Fruit fly (Drosophila melanogaster) whole organism, pupa: Measurements from ENCODE around the gene csw.
A peak's percentile ranks its signal among the peaks of the same experiment; 100 is the strongest.

ENCODE experiments used
- CG10348 ChIP-seq: fragments of 200-800 bp; sonication (Bioruptor generic); IDR thresholded peaks from 2 replicates; pipeline ENCODE4 v1.3.6; 2022; ENCODE audit warnings: missing biosample characterization, missing genetic modification characterization
- CG12605 ChIP-seq: fragments of 200-800 bp; sonication (Bioruptor generic); IDR thresholded peaks from 2 replicates; pipeline ENCODE4 v1.3.6; 2022; ENCODE audit warnings: missing biosample characterization, missing genetic modification characterization
- CG13204 ChIP-seq: fragments of 200-800 bp; sonication (Bioruptor generic); optimal IDR thresholded peaks from 2 replicates; lab custom pipeline; 2018; ENCODE audit warnings: missing biosample characterization, mild to moderate bottlenecking, missing genetic modification characterization, moderate library complexity
- CG14655 ChIP-seq: fragments of 200-800 bp; sonication (Bioruptor generic); optimal IDR thresholded peaks from 3 replicates; lab custom pipeline; 2017; ENCODE audit warnings: mild to moderate bottlenecking, missing biosample characterization, missing genetic modification reagents, missing genetic modification characterization
- CG15710 ChIP-seq: fragments of 200-800 bp; sonication (Bioruptor generic); optimal IDR thresholded peaks from 2 replicates; lab custom pipeline; 2018; ENCODE audit warnings: missing biosample characterization, mild to moderate bottlenecking, missing genetic modification characterization, moderate library complexity
- CG17806 ChIP-seq: fragments of 200-800 bp; sonication (Bioruptor generic); optimal IDR thresholded peaks from 2 replicates; lab custom pipeline; 2018; ENCODE audit warnings: missing biosample characterization, mild to moderate bottlenecking, missing genetic modification characterization, moderate library complexity
- CG32121 ChIP-seq: fragments of 200-800 bp; sonication (Bioruptor generic); IDR thresholded peaks from 2 replicates; pipeline ENCODE4 v1.3.6; 2022; ENCODE audit warnings: missing biosample characterization, missing genetic modification characterization
- CG34367 ChIP-seq: fragments of 200-800 bp; sonication (Bioruptor generic); optimal IDR thresholded peaks from 2 replicates; lab custom pipeline; 2018; ENCODE audit warnings: missing biosample characterization, mild to moderate bottlenecking, missing genetic modification characterization
- CG4496 ChIP-seq: fragments of 200-800 bp; sonication (Bioruptor generic); IDR thresholded peaks from 3 replicates; pipeline ENCODE4 v1.3.6; 2022; ENCODE audit warnings: missing biosample characterization, missing genetic modification characterization
- CG8159 ChIP-seq: fragments of 200-800 bp; sonication (Bioruptor generic); optimal IDR thresholded peaks from 3 replicates; lab custom pipeline; 2018; ENCODE audit warnings: missing biosample characterization, mild to moderate bottlenecking, missing genetic modification characterization, moderate library complexity
- CG8301 ChIP-seq: fragments of 200-800 bp; sonication (Bioruptor generic); optimal IDR thresholded peaks from 2 replicates; lab custom pipeline; 2018; ENCODE audit warnings: missing biosample characterization, mild to moderate bottlenecking, missing genetic modification characterization
- CG9948 ChIP-seq: fragments of 200-800 bp; sonication (Bioruptor generic); optimal IDR thresholded peaks from 2 replicates; lab custom pipeline; 2018; ENCODE audit warnings: missing biosample characterization, mild to moderate bottlenecking, missing genetic modification characterization, moderate library complexity
- D1 ChIP-seq: fragments of 200-800 bp; sonication (Bioruptor generic); optimal IDR thresholded peaks from 2 replicates; lab custom pipeline; 2018; ENCODE audit warnings: missing biosample characterization, mild to moderate bottlenecking, missing genetic modification characterization, moderate library complexity
- EcR ChIP-seq: fragments of 200-800 bp; sonication (Bioruptor generic); optimal IDR thresholded peaks from 3 replicates; lab custom pipeline; 2019; ENCODE audit warnings: missing biosample characterization, missing genetic modification characterization, mild to moderate bottlenecking, moderate library complexity, missing genetic modification reagents
- Ets98B ChIP-seq: fragments of 200-800 bp; sonication (Bioruptor generic); IDR thresholded peaks from 2 replicates; pipeline ENCODE4 v1.3.6; 2022; ENCODE audit warnings: missing biosample characterization, missing genetic modification characterization
- Pif1A ChIP-seq: fragments of 200-800 bp; sonication (Bioruptor generic); optimal IDR thresholded peaks from 3 replicates; lab custom pipeline; 2016; ENCODE audit warnings: missing biosample characterization, missing genetic modification characterization
- Pif1B ChIP-seq: fragments of 200-800 bp; sonication (Bioruptor generic); optimal IDR thresholded peaks from 3 replicates; lab custom pipeline; 2016; ENCODE audit warnings: missing biosample characterization, missing genetic modification characterization
- Snoo ChIP-seq: fragments of 200-800 bp; sonication (Bioruptor generic); optimal IDR thresholded peaks from 3 replicates; lab custom pipeline; 2017; ENCODE audit warnings: missing biosample characterization, mild to moderate bottlenecking, missing genetic modification characterization, inconsistent platforms
- fd96Ca ChIP-seq: fragments of 200-800 bp; sonication (Bioruptor generic); IDR thresholded peaks from 3 replicates; pipeline ENCODE4 v1.3.6; 2022; ENCODE audit warnings: missing biosample characterization, missing genetic modification characterization
- gl ChIP-seq: fragments of 200-800 bp; sonication (Bioruptor generic); optimal IDR thresholded peaks from 2 replicates; lab custom pipeline; 2018; ENCODE audit warnings: missing biosample characterization, mild to moderate bottlenecking, missing genetic modification characterization
- rn ChIP-seq: fragments of 200-800 bp; sonication (Bioruptor generic); IDR thresholded peaks from 2 replicates; pipeline ENCODE4 v1.3.6; 2022; ENCODE audit warnings: missing biosample characterization, missing genetic modification characterization

The csw gene

DNA sequence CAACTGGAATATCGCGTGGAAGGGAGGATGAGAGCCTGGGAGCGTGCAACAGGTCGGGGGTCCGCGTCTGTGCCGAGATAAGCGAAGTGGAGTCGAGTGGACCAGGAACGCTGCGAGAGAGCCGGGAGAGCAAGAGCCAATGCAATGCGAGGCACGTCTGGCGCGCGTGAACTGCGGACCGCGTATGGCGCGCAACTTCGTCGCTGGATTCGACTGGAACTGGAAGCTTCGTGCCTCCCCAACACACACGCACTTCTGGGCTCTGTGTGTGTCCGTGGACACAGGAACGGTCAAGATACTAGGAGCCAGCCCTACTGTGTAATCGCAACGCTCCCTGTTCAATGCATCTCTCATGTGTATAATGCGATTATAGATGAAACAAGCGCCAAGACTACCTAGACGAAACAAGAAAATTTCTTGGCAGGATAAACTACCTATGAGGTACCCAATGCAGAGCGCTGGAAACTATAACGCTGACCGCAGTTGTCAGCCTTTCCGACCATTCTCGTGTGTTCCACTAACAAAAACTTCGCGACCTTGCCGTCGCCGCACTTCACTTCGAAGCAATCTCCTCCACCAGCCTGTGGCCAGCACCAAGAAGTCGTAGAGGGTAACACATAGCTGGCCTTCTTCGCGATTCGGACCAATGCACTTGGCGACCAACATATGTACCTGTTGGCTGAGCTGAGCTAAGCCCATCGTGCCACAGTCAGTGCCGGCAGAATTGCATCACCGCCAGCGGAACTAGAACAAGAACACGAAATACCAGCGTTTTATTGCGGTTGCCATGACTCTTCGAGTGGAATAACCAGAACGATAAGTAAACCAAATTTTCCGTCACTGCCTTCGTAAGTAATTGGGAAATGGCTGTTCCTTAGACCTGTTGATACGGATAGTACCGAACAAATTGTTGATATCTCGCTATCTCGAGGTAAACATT is 21.9 kb upstream of the csw start, which contains the start of gene Rtca:
Rtca (plus strand) TSS at position 536 of the 940 bp plus-strand sequence.
- TF ChIP-seq Ets98B (GFP tag; lab: Robert Waterston, UW) (peak; percentile 80), gl (tag; lab: Kevin White, UChicago) (peak; percentile 56), CG12605 (GFP tag; lab: Robert Waterston, UW) (peak; percentile 81), CG34367 (tag; lab: Kevin White, UChicago) (peak; percentile 83), CG10348 (GFP tag; lab: Robert Waterston, UW) (peak; percentile 57; the same call in 1 of the 2 replicates), CG8301 (tag; lab: Kevin White, UChicago) (peak; percentile 90), EcR (peak; percentile 63), CG8159 (tag; lab: Kevin White, UChicago) (peak; percentile 88), Snoo (tag; lab: Kevin White, UChicago) (peak; percentile 82), CG13204 (GFP tag; lab: Kevin White, UChicago) (peak; percentile 81), Pif1B (peak; percentile 82), CG9948 (tag; lab: Kevin White, UChicago) (peak; percentile 88), CG15710 (tag; lab: Kevin White, UChicago) (peak; percentile 85), CG4496 (GFP tag; lab: Robert Waterston, UW) (peak; percentile 91), D1 (tag; lab: Kevin White, UChicago) (no peak), CG14655 (peak; percentile 92), fd96Ca (GFP tag; lab: Robert Waterston, UW) (peak; percentile 91), Pif1A (GFP tag; lab: Kevin White, UChicago) (peak; percentile 90), CG32121 (peak; percentile 81), CG17806 (peak; percentile 86), rn (GFP tag; lab: Robert Waterston, UW) (peak; percentile 66)

DNA sequence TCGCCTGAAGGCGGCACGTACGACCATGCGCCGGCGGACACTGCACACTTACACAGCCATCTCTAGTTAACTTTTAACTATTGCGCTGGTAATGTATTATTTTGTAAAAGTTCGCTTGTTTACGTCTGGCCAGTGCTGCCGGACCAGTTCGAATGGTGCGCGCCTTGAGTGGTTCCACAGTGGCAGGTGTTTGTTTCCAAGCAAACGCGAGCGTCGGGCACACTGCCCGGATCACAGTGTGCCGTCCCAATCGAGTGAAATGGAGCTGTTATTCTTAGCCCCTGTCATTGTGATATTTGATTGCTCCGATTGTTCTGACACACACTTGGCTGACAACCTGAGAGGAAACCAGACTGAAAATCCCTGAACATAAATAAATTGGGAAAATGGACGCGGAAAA is 20.7 kb upstream of the csw start, which contains the start of gene CG4199:
CG4199 (minus strand) TSS at position 159 of the 400 bp plus-strand sequence.
- TF ChIP-seq CG4496 (GFP tag; lab: Robert Waterston, UW) = no peak
- no peak for TF ChIP-seq CG15710 (tag; lab: Kevin White, UChicago)
- TF ChIP-seq CG14655 = no peak
- no peak for TF ChIP-seq CG32121
- no peak for TF ChIP-seq Snoo (tag; lab: Kevin White, UChicago)
- no peak for TF ChIP-seq CG17806
- no peak for TF ChIP-seq rn (GFP tag; lab: Robert Waterston, UW)
- no peak for TF ChIP-seq fd96Ca (GFP tag; lab: Robert Waterston, UW)
- TF ChIP-seq CG34367 (tag; lab: Kevin White, UChicago) = no peak
- TF ChIP-seq Pif1B = no peak

DNA sequence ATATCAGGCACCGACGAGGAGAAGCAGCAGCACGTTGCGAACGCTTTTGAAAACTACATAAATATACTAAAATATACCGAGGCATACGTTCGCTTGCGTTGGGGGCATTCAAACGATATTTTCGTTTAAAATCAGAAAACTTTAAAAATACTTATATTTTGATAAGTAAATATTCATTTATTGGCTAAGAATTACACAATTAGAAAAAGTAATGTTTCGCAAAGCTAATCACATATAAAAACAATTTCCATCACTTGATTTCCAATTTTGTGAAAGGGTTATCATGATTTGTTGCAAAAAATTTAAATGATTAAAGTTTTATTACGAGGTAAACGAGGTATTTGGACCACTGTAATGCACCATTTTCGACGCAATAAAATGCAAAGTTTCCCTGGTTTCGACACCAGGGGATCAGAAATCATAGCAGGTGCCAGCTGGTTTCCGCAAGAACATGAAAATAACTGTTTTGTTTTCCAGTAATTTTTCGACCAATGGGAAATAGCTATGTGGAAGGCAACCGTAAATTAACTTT is 18.1 kb upstream of the csw start, which contains the start of gene CG4045:
CG4045 (minus strand) TSS at position 55 of the 532 bp plus-strand sequence.
- TF ChIP-seq CG15710 (tag; lab: Kevin White, UChicago) = peak; percentile 0
- TF ChIP-seq CG4496 (GFP tag; lab: Robert Waterston, UW) = no peak
- peak; percentile 4 for TF ChIP-seq CG8159 (tag; lab: Kevin White, UChicago)
- no peak for TF ChIP-seq CG8301 (tag; lab: Kevin White, UChicago)

dm6 chrX:2076412-2077357 is 17.3 kb upstream of the csw start, which contains the start of gene CG4025:
Gene CG4025 (plus strand): TSS chrX:2076966.
- no peak for TF ChIP-seq CG14655
- no peak for TF ChIP-seq CG8159 (tag; lab: Kevin White, UChicago)
- TF ChIP-seq CG13204 (GFP tag; lab: Kevin White, UChicago) = no peak
- TF ChIP-seq CG4496 (GFP tag; lab: Robert Waterston, UW) = no peak
- TF ChIP-seq CG8301 (tag; lab: Kevin White, UChicago) = no peak
- no peak for TF ChIP-seq CG17806
- TF ChIP-seq CG34367 (tag; lab: Kevin White, UChicago) = no peak
- TF ChIP-seq Pif1B = no peak
- TF ChIP-seq fd96Ca (GFP tag; lab: Robert Waterston, UW) = no peak
- no peak for TF ChIP-seq Pif1A (GFP tag; lab: Kevin White, UChicago)
- no peak for TF ChIP-seq Ets98B (GFP tag; lab: Robert Waterston, UW)

DNA sequence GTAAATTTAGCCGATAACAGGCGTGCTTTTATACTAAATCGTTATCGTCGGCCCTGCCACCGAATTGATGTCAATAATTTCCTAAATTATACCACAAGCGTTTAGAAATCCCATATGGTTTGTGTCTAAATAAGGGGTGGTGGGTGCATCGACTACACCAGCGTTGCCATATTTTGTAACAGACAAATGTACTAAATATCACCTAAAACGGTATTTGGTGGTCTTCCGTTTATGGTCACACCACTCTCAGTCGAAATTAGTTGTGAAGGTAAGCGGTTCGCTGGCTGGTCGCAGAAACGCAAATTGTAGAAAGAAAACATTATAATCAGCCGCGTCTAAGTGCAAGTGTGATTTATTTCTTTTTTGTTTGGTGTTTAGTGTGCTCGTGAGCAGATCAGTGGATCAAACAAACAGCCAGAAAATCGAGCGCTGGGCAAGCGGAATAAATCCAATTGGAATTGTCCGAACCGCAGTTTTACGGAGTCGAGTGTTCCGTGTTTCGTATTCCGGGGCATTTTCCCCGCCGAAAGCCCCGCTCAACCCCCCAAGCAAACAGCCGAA is 13.6 kb upstream of the csw start, which contains the start of the genes CG16903 and Unc-76:
CG16903 (minus strand) TSS at position 39 of the 561 bp plus-strand sequence.
Unc-76 (plus strand) TSS at position 244 of the 561 bp plus-strand sequence.
- TF ChIP-seq CG15710 (tag; lab: Kevin White, UChicago) = peak; percentile 9
- TF ChIP-seq D1 (tag; lab: Kevin White, UChicago) = no peak
- TF ChIP-seq CG17806 = no peak
- TF ChIP-seq Snoo (tag; lab: Kevin White, UChicago) = peak; percentile 41
- no peak for TF ChIP-seq Ets98B (GFP tag; lab: Robert Waterston, UW)
- TF ChIP-seq CG32121 = no peak
- no peak for TF ChIP-seq Pif1A (GFP tag; lab: Kevin White, UChicago)
- TF ChIP-seq CG13204 (GFP tag; lab: Kevin White, UChicago) = peak; percentile 21
- TF ChIP-seq EcR = peak; percentile 31
- no peak for TF ChIP-seq CG14655
- TF ChIP-seq, all 21 proteins: peak for 4
